Worm (Caenorhabditis elegans) whole organism, young adult: ENCODE results near the gene C12D5.3.

Source experiments
- B0019.2 ChIP-seq: fragments of 200-800 bp; sonication (Bioruptor generic); conservative IDR thresholded peaks from 2 replicates; pipeline ENCODE4 v1.3.6; 2022; ENCODE audit warnings: missing genetic modification reagents, missing genetic modification characterization, missing compliant biosample characterization
- B0035.1 ChIP-seq: sonication (generic microtip); optimal IDR thresholded peaks from 2 replicates; lab custom pipeline; 2016; ENCODE audit warnings: missing genetic modification characterization, mild to moderate bottlenecking, missing compliant biosample characterization, missing genotype, missing genetic modification reagents
- B0261.1 ChIP-seq: sonication (generic microtip); optimal IDR thresholded peaks from 2 replicates; lab custom pipeline; 2016; ENCODE audit warnings: mild to moderate bottlenecking, missing genetic modification characterization, moderate library complexity, missing compliant biosample characterization
- C06A6.2 ChIP-seq: fragments of 200-800 bp; sonication (Bioruptor generic); conservative IDR thresholded peaks from 2 replicates; pipeline ENCODE4 v1.3.6; 2022; ENCODE audit warnings: missing genetic modification characterization, missing compliant biosample characterization
- F22D6.2 ChIP-seq: sonication (generic microtip); optimal IDR thresholded peaks from 2 replicates; lab custom pipeline; 2016; ENCODE audit warnings: mild to moderate bottlenecking, missing genetic modification characterization, missing compliant biosample characterization
- F23B12.7 ChIP-seq: sonication (generic microtip); optimal IDR thresholded peaks from 2 replicates; lab custom pipeline; 2017; ENCODE audit warnings: missing genetic modification characterization, mild to moderate bottlenecking, missing compliant biosample characterization, antibody characterized with exemption, moderate library complexity; ENCODE audit not compliant: insufficient read depth
- F52B5.7 ChIP-seq: sonication (generic microtip); optimal IDR thresholded peaks from 2 replicates; lab custom pipeline; 2016; ENCODE audit warnings: mild to moderate bottlenecking, missing genetic modification characterization, missing compliant biosample characterization
- F57A8.1 ChIP-seq: fragments of 200-800 bp; sonication (Bioruptor generic); optimal IDR thresholded peaks from 2 replicates; lab custom pipeline; 2018; ENCODE audit warnings: mild to moderate bottlenecking, missing genetic modification characterization, moderate library complexity, missing compliant biosample characterization
- T26A5.8 ChIP-seq: sonication (generic microtip); optimal IDR thresholded peaks from 2 replicates; lab custom pipeline; 2016; ENCODE audit warnings: missing genetic modification characterization, missing compliant biosample characterization
- Y53F4B.3 ChIP-seq: fragments of 200-800 bp; sonication (Bioruptor generic); IDR thresholded peaks from 2 replicates; pipeline ENCODE4 v1.3.6; 2022; ENCODE audit warnings: missing genetic modification reagents, missing genetic modification characterization, missing compliant biosample characterization
- attf-3 ChIP-seq: fragments of 200-800 bp; sonication (Bioruptor generic); conservative IDR thresholded peaks from 2 replicates; pipeline ENCODE4 v1.3.6; 2022; ENCODE audit warnings: missing genetic modification reagents, missing genetic modification characterization, missing compliant biosample characterization
- attf-6 ChIP-seq: fragments of 200-800 bp; sonication (Bioruptor generic); IDR thresholded peaks from 2 replicates; pipeline ENCODE4 v1.3.6; 2022; ENCODE audit warnings: missing genetic modification reagents, missing genetic modification characterization, missing compliant biosample characterization
- cebp-1 ChIP-seq, 2 experiments: fragments of 200-800 bp in 1 of 2; sonication (Bioruptor generic) in 1 of 2; sonication (generic microtip) in 1 of 2; IDR thresholded peaks in 1 of 2; optimal IDR thresholded peaks in 1 of 2; 2 replicates each; pipeline versions ENCODE4 v1.3.6 to Lab custom; 2017 to 2022; ENCODE audit warnings: missing compliant biosample characterization in 2 of 2, missing genetic modification characterization in 2 of 2, mild to moderate bottlenecking in 1 of 2, missing genetic modification reagents in 1 of 2, moderate library complexity in 1 of 2
- chd-7 ChIP-seq: sonication (generic microtip); optimal IDR thresholded peaks from 2 replicates; lab custom pipeline; 2016; ENCODE audit warnings: mild to moderate bottlenecking, missing genetic modification characterization, moderate library complexity, missing compliant biosample characterization
- dpff-1 ChIP-seq: sonication (generic microtip); optimal IDR thresholded peaks from 2 replicates; lab custom pipeline; 2017; ENCODE audit warnings: mild to moderate bottlenecking, missing genetic modification characterization, missing compliant biosample characterization
- efl-1 ChIP-seq: fragments of 150-350 bp; optimal IDR thresholded peaks from 2 replicates; lab custom pipeline; 2014; ENCODE audit warnings: missing biosample characterization, missing genetic modification reagents, missing genetic modification characterization
- egl-44 ChIP-seq: fragments of 200-800 bp; sonication (Bioruptor generic); IDR thresholded peaks from 2 replicates; pipeline ENCODE4 v1.3.6; 2022; ENCODE audit warnings: missing genetic modification reagents, missing genetic modification characterization, missing compliant biosample characterization
- ekl-4 ChIP-seq: fragments of 200-800 bp; sonication (Bioruptor generic); IDR thresholded peaks from 2 replicates; pipeline ENCODE4 v1.3.6; 2022; ENCODE audit warnings: missing genetic modification reagents, missing genetic modification characterization, missing compliant biosample characterization
- lin-26 ChIP-seq: fragments of 200-800 bp; sonication (Bioruptor generic); IDR thresholded peaks from 2 replicates; pipeline ENCODE4 v1.3.6; 2022; ENCODE audit warnings: missing genetic modification reagents, missing genetic modification characterization, missing compliant biosample characterization
- lin-35 ChIP-seq, 3 experiments: fragments of 150-350 bp in 2 of 3; sonication (generic microtip) in 1 of 3; optimal IDR thresholded peaks; 2 replicates each; lab custom pipeline; 2014 to 2018; ENCODE audit warnings: missing biosample characterization in 3 of 3, missing genetic modification characterization in 3 of 3, missing genetic modification reagents in 3 of 3
- lsl-1 ChIP-seq: fragments of 200-800 bp; sonication (Bioruptor generic); optimal IDR thresholded peaks from 2 replicates; lab custom pipeline; 2018; ENCODE audit warnings: mild to moderate bottlenecking, missing genetic modification characterization, moderate library complexity, missing compliant biosample characterization
- madf-10 ChIP-seq: sonication (generic microtip); optimal IDR thresholded peaks from 2 replicates; lab custom pipeline; 2016; ENCODE audit warnings: mild to moderate bottlenecking, missing genetic modification characterization, missing compliant biosample characterization
- madf-3 ChIP-seq: fragments of 200-800 bp; sonication (Bioruptor generic); IDR thresholded peaks from 2 replicates; pipeline ENCODE4 v1.3.6; 2022; ENCODE audit warnings: missing genetic modification reagents, missing genetic modification characterization, missing compliant biosample characterization
- mes-4 ChIP-seq: sonication (generic microtip); optimal IDR thresholded peaks from 2 replicates; lab custom pipeline; 2016; ENCODE audit warnings: missing genotype, missing genetic modification characterization, missing compliant biosample characterization
- pbrm-1 ChIP-seq: fragments of 200-800 bp; sonication (Bioruptor generic); IDR thresholded peaks from 2 replicates; pipeline ENCODE4 v1.3.6; 2022; ENCODE audit warnings: missing genetic modification reagents, missing genetic modification characterization, missing compliant biosample characterization
- pha-4 ChIP-seq: fragments of 150-350 bp; sonication (generic microtip); optimal IDR thresholded peaks from 2 replicates; lab custom pipeline; 2014; ENCODE audit warnings: missing biosample characterization, missing genetic modification reagents, missing genetic modification characterization
- rec-8 ChIP-seq, 2 experiments: sonication (generic microtip); optimal IDR thresholded peaks; 2 replicates each; lab custom pipeline; 2016; ENCODE audit warnings: mild to moderate bottlenecking in 2 of 2, missing genetic modification characterization in 2 of 2, missing genetic modification reagents in 2 of 2, missing genotype in 2 of 2, missing biosample characterization in 1 of 2, missing compliant biosample characterization in 1 of 2, moderate library complexity in 1 of 2
- rpc-1 ChIP-seq, 2 experiments: fragments of 150-350 bp in 1 of 2; sonication (generic microtip) in 1 of 2; optimal IDR thresholded peaks; 2 replicates each; lab custom pipeline; 2014 to 2018; ENCODE audit warnings: missing biosample characterization in 1 of 2, missing genetic modification characterization in 1 of 2, missing genetic modification reagents in 1 of 2, missing genotype in 1 of 2
- snpc-1.3 ChIP-seq: sonication (generic microtip); optimal IDR thresholded peaks from 2 replicates; lab custom pipeline; 2017; ENCODE audit warnings: missing genetic modification characterization, mild to moderate bottlenecking, missing compliant biosample characterization, antibody characterized with exemption, moderate library complexity, missing genotype, missing genetic modification reagents; ENCODE audit not compliant: insufficient read depth
- snpc-4 ChIP-seq, 5 experiments: fragments of 150-350 bp in 1 of 5; sonication (generic microtip) in 4 of 5; optimal IDR thresholded peaks; 2 replicates each; lab custom pipeline; 2014 to 2018; ENCODE audit warnings: missing genetic modification characterization in 5 of 5, missing biosample characterization in 3 of 5, antibody characterized with exemption in 2 of 5, mild to moderate bottlenecking in 2 of 5, missing compliant biosample characterization in 2 of 5, missing genotype in 2 of 5, moderate library complexity in 2 of 5, missing genetic modification reagents in 1 of 5
- xnd-1 ChIP-seq: sonication (generic microtip); optimal IDR thresholded peaks from 2 replicates; lab custom pipeline; 2016; ENCODE audit warnings: missing genotype, missing genetic modification reagents, missing genetic modification characterization, missing compliant biosample characterization
- ztf-6 ChIP-seq: fragments of 200-800 bp; sonication (Bioruptor generic); IDR thresholded peaks from 2 replicates; pipeline ENCODE4 v1.3.6; 2022; ENCODE audit warnings: missing genetic modification reagents, missing genetic modification characterization, missing compliant biosample characterization

C12D5.3 gene

DNA sequence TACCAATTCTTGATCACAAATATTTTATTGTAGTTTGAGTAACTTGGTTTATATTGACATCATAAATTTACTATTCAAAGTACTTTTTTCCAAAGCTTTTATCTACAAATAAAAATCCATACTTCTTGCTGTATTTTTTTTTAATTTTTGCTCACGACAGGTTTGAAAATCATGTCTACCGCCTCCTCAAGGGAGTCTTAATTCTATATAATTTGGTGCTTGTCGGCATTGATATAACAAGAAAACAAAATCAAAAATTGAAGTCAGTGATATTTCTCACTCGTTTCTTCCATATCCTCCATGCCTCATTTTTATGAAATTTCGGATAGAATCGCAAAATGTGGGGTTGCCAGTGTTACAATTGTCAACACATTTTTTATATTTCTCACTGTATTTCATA lies 30.6 kb upstream of the C12D5.3 start, which contains the start of gene str-47:
str-47 (plus strand) TSS at position 301 of the 400 bp plus-strand sequence.
- no peak for TF ChIP-seq lin-35 (GFP tag; optimal IDR thresholded peaks at IDR 0.05; lab: Kevin White, UChicago)
- TF ChIP-seq B0261.1 (tag; lab: Kevin White, UChicago) = no peak
- TF ChIP-seq pha-4 (tag; lab: Kevin White, UChicago) = no peak
- TF ChIP-seq madf-10 (tag; lab: Kevin White, UChicago) = no peak
- TF ChIP-seq dpff-1 (tag; lab: Kevin White, UChicago) = no peak
- no peak for TF ChIP-seq F23B12.7 (tag; lab: Kevin White, UChicago)
- TF ChIP-seq lin-26 (GFP tag; lab: Robert Waterston, UW) = no peak
- TF ChIP-seq B0035.1 (tag; lab: Kevin White, UChicago) = no peak
- TF ChIP-seq egl-44 = no peak
- no peak for TF ChIP-seq F52B5.7 (tag; lab: Kevin White, UChicago)
- no peak for TF ChIP-seq Y53F4B.3 (GFP tag; lab: Robert Waterston, UW)
- no peak for TF ChIP-seq cebp-1 (GFP tag; IDR thresholded peaks at IDR 0.05; lab: Robert Waterston, UW)
- TF ChIP-seq cebp-1 (tag; optimal IDR thresholded peaks at IDR 0.05; lab: Kevin White, UChicago) = no peak

- TF ChIP-seq T26A5.8 (tag; lab: Kevin White, UChicago) = no peak
- no peak for TF ChIP-seq rpc-1 (optimal IDR thresholded peaks at IDR 0.05; lab: Kevin White, UChicago)
- peak; percentile 8 for TF ChIP-seq rpc-1 (tag; optimal IDR thresholded peaks at IDR 0.05; lab: Kevin White, UChicago)
- TF ChIP-seq B0019.2 (GFP tag; lab: Robert Waterston, UW) = no peak
Measured at ce11 chrV:7647147-7647546, 28.9 kb upstream of the C12D5.3 start.

DNA sequence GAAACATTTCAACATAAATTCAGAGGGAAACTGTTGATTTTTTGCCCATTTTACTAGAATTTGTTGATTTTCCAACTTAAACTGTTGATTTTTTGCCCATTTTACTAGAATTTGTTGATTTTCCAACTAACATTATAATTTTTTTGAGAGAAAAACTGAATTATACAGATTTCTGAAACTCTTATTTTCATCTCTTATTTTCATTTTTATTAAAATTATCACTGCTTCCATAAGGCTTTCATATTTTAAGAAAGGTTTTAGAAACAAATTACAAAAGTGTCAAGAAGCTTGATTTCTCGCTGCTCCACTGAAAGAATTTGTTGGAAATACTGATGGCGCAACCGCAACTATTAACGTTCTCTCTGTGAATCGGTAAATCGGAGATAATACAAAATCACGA lies 26.0 kb upstream of the C12D5.3 start:
- TF ChIP-seq C06A6.2 (GFP tag; lab: Robert Waterston, UW) = no peak
- TF ChIP-seq ekl-4 (GFP tag; lab: Robert Waterston, UW) = no peak
- TF ChIP-seq chd-7 (tag; lab: Kevin White, UChicago) = no peak
- no peak for TF ChIP-seq ztf-6 (GFP tag; lab: Robert Waterston, UW)
- TF ChIP-seq pbrm-1 (GFP tag; lab: Robert Waterston, UW) = no peak
- no peak for TF ChIP-seq snpc-4 (GFP tag; optimal IDR thresholded peaks at IDR 0.05; lab: Kevin White, UChicago)
- TF ChIP-seq snpc-4 (tag; optimal IDR thresholded peaks at IDR 0.05; lab: Kevin White, UChicago) = no peak
- TF ChIP-seq lsl-1 (GFP tag; lab: Kevin White, UChicago) = no peak
- TF ChIP-seq madf-3 (GFP tag; lab: Robert Waterston, UW) = no peak
- no peak for TF ChIP-seq snpc-1.3 (tag; lab: Kevin White, UChicago)
- no peak for TF ChIP-seq cebp-1 (GFP tag; IDR thresholded peaks at IDR 0.05; lab: Robert Waterston, UW)
- no peak for TF ChIP-seq cebp-1 (tag; optimal IDR thresholded peaks at IDR 0.05; lab: Kevin White, UChicago)
- TF ChIP-seq rec-8 (tag; optimal IDR thresholded peaks at IDR 0.05; lab: Kevin White, UChicago) = no peak
- no peak for TF ChIP-seq attf-3 (GFP tag; lab: Robert Waterston, UW)
- no peak for TF ChIP-seq mes-4 (tag; lab: Kevin White, UChicago)
- TF ChIP-seq efl-1 (GFP tag; lab: Kevin White, UChicago) = no peak

- no peak for TF ChIP-seq xnd-1 (tag; lab: Kevin White, UChicago)
- TF ChIP-seq attf-6 (GFP tag; lab: Robert Waterston, UW) = no peak
- TF ChIP-seq F57A8.1 = no peak
- no peak for TF ChIP-seq F22D6.2 (tag; lab: Kevin White, UChicago)
Measured at ce11 chrV:7651757-7652156, 24.2 kb upstream of the C12D5.3 start, which contains the start of gene srh-234. Gene srh-234, minus strand, starts transcription at chrV:7651857.
